Fruit fly (Drosophila melanogaster) whole organism, prepupa: ENCODE measurements around the gene CG17637.

ENCODE experiments used
- Blimp-1 ChIP-seq: fragments of 200-800 bp; sonication (Bioruptor generic); optimal IDR thresholded peaks from 3 replicates; lab custom pipeline; 2017; ENCODE audit warnings: missing biosample characterization, missing genetic modification characterization, mild to moderate bottlenecking, moderate library complexity, missing genetic modification reagents
- CG10631 ChIP-seq: fragments of 200-800 bp; sonication (Bioruptor generic); optimal IDR thresholded peaks from 2 replicates; lab custom pipeline; 2016; ENCODE audit warnings: missing biosample characterization, missing genetic modification characterization
- CG10669 ChIP-seq: fragments of 200-800 bp; sonication (Bioruptor generic); optimal IDR thresholded peaks from 3 replicates; lab custom pipeline; 2018; ENCODE audit warnings: missing biosample characterization, mild to moderate bottlenecking, missing genetic modification characterization, moderate library complexity
- CG11294 ChIP-seq: fragments of 200-800 bp; sonication (Bioruptor generic); IDR thresholded peaks from 2 replicates; pipeline ENCODE4 v1.3.6; 2022; ENCODE audit warnings: missing biosample characterization, missing genetic modification characterization
- CG15336 ChIP-seq: fragments of 200-800 bp; sonication (Bioruptor generic); IDR thresholded peaks from 2 replicates; pipeline ENCODE4 v1.3.6; 2022; ENCODE audit warnings: missing biosample characterization, missing genetic modification characterization
- CG1621 ChIP-seq: fragments of 200-800 bp; sonication (Bioruptor generic); optimal IDR thresholded peaks from 3 replicates; lab custom pipeline; 2018; ENCODE audit warnings: missing biosample characterization, mild to moderate bottlenecking, missing genetic modification characterization
- CG16779 ChIP-seq: fragments of 200-800 bp; sonication (Bioruptor generic); optimal IDR thresholded peaks from 3 replicates; lab custom pipeline; 2017; ENCODE audit warnings: missing biosample characterization, mild to moderate bottlenecking, missing genetic modification characterization
- CG31627 ChIP-seq: fragments of 200-800 bp; sonication (Bioruptor generic); optimal IDR thresholded peaks from 3 replicates; lab custom pipeline; 2016; ENCODE audit warnings: missing biosample characterization, missing genetic modification characterization
- CG32006 ChIP-seq: fragments of 200-800 bp; sonication (Bioruptor generic); optimal IDR thresholded peaks from 3 replicates; lab custom pipeline; 2017; ENCODE audit warnings: missing biosample characterization, mild to moderate bottlenecking, missing genetic modification characterization
- CG34406 ChIP-seq: fragments of 200-800 bp; sonication (Bioruptor generic); optimal IDR thresholded peaks from 3 replicates; lab custom pipeline; 2016; ENCODE audit warnings: missing biosample characterization, missing genetic modification characterization
- CG3919 ChIP-seq: fragments of 200-800 bp; sonication (Bioruptor generic); optimal IDR thresholded peaks from 3 replicates; lab custom pipeline; 2016; ENCODE audit warnings: missing biosample characterization, missing genetic modification characterization
- CG4318 ChIP-seq: fragments of 200-800 bp; sonication (Bioruptor generic); optimal IDR thresholded peaks from 3 replicates; lab custom pipeline; 2017; ENCODE audit warnings: missing biosample characterization, mild to moderate bottlenecking, missing genetic modification characterization
- CG6276 ChIP-seq: fragments of 200-800 bp; sonication (Bioruptor generic); optimal IDR thresholded peaks from 2 replicates; lab custom pipeline; 2017; ENCODE audit warnings: missing biosample characterization, mild to moderate bottlenecking, missing genetic modification characterization
- CG6792 ChIP-seq: fragments of 200-800 bp; sonication (Bioruptor generic); optimal IDR thresholded peaks from 3 replicates; lab custom pipeline; 2016; ENCODE audit warnings: missing biosample characterization, missing genetic modification characterization
- CG6808 ChIP-seq: fragments of 200-800 bp; sonication (Bioruptor generic); optimal IDR thresholded peaks from 3 replicates; lab custom pipeline; 2017; ENCODE audit warnings: missing biosample characterization, missing genetic modification characterization, mild to moderate bottlenecking, moderate library complexity, missing genetic modification reagents
- CG6854 ChIP-seq: fragments of 200-800 bp; sonication (Bioruptor generic); optimal IDR thresholded peaks from 2 replicates; lab custom pipeline; 2017; ENCODE audit warnings: missing biosample characterization, mild to moderate bottlenecking, missing genetic modification characterization
- CG8119 ChIP-seq: fragments of 200-800 bp; sonication (Bioruptor generic); IDR thresholded peaks from 3 replicates; pipeline ENCODE4 v1.3.6; 2022; ENCODE audit warnings: missing biosample characterization, missing genetic modification characterization
- CG8319 ChIP-seq: fragments of 200-800 bp; sonication (Bioruptor generic); optimal IDR thresholded peaks from 3 replicates; lab custom pipeline; 2016; ENCODE audit warnings: missing biosample characterization, missing genetic modification characterization
- CG8632 ChIP-seq: fragments of 200-800 bp; sonication (Bioruptor generic); optimal IDR thresholded peaks from 3 replicates; lab custom pipeline; 2016; ENCODE audit warnings: missing biosample characterization, missing genetic modification characterization
- CG9139 ChIP-seq: fragments of 200-800 bp; sonication (Bioruptor generic); optimal IDR thresholded peaks from 3 replicates; lab custom pipeline; 2017; ENCODE audit warnings: missing biosample characterization, mild to moderate bottlenecking, missing genetic modification characterization
- Eip78C ChIP-seq: fragments of 200-800 bp; sonication (Bioruptor generic); peaks from one replicate; lab custom pipeline; 2016; ENCODE audit warnings: missing biosample characterization, missing genetic modification characterization
- Eip93F ChIP-seq: fragments of 200-800 bp; sonication (Bioruptor generic); optimal IDR thresholded peaks from 2 replicates; lab custom pipeline; 2016; ENCODE audit warnings: missing biosample characterization, mild to moderate bottlenecking, missing genetic modification characterization
- Ets21C ChIP-seq: fragments of 200-800 bp; sonication (Bioruptor generic); optimal IDR thresholded peaks from 3 replicates; lab custom pipeline; 2016; ENCODE audit warnings: missing biosample characterization, missing genetic modification characterization
- Ets96B ChIP-seq: fragments of 200-800 bp; optimal IDR thresholded peaks from 2 replicates; lab custom pipeline; 2019; ENCODE audit warnings: missing biosample characterization, mild to moderate bottlenecking, missing genetic modification characterization, moderate library complexity
- Gug ChIP-seq: fragments of 200-800 bp; sonication (Bioruptor generic); IDR thresholded peaks from 2 replicates; pipeline ENCODE4 v1.3.6; 2022; ENCODE audit warnings: missing biosample characterization, missing genetic modification characterization
- Hr38 ChIP-seq: sonication (Bioruptor generic); optimal IDR thresholded peaks from 2 replicates; lab custom pipeline; 2016; ENCODE audit warnings: missing biosample characterization, missing genetic modification characterization
- Hr39 ChIP-seq: fragments of 200-800 bp; sonication (Bioruptor generic); optimal IDR thresholded peaks from 2 replicates; lab custom pipeline; 2016; ENCODE audit warnings: missing biosample characterization, missing genetic modification characterization
- Hr4 ChIP-seq: fragments of 200-800 bp; sonication (Bioruptor generic); optimal IDR thresholded peaks from 3 replicates; lab custom pipeline; 2016; ENCODE audit warnings: missing biosample characterization, missing genetic modification characterization
- Lpt ChIP-seq: fragments of 200-800 bp; sonication (Bioruptor generic); optimal IDR thresholded peaks from 3 replicates; lab custom pipeline; 2016; ENCODE audit warnings: missing biosample characterization, missing genetic modification characterization
- Met ChIP-seq: fragments of 200-800 bp; sonication (Bioruptor generic); optimal IDR thresholded peaks from 3 replicates; lab custom pipeline; 2016; ENCODE audit warnings: missing biosample characterization, missing genetic modification characterization
- OdsH ChIP-seq: fragments of 200-800 bp; sonication (Bioruptor generic); optimal IDR thresholded peaks from 3 replicates; lab custom pipeline; 2016; ENCODE audit warnings: missing biosample characterization, missing genetic modification characterization
- Smox ChIP-seq: fragments of 200-800 bp; sonication (Bioruptor generic); optimal IDR thresholded peaks from 3 replicates; lab custom pipeline; 2016; ENCODE audit warnings: missing biosample characterization, missing genetic modification characterization
- Sox102F ChIP-seq: fragments of 200-800 bp; sonication (Bioruptor generic); optimal IDR thresholded peaks from 2 replicates; lab custom pipeline; 2016; ENCODE audit warnings: missing biosample characterization, mild to moderate bottlenecking, missing genetic modification characterization
- Sox14 ChIP-seq: fragments of 200-800 bp; sonication (Bioruptor generic); optimal IDR thresholded peaks from 3 replicates; lab custom pipeline; 2016; ENCODE audit warnings: missing biosample characterization, missing genetic modification characterization
- achi ChIP-seq: fragments of 200-800 bp; sonication (Bioruptor generic); optimal IDR thresholded peaks from 3 replicates; lab custom pipeline; 2016; ENCODE audit warnings: missing biosample characterization, missing genetic modification characterization
- acj6 ChIP-seq: fragments of 200-800 bp; sonication (Bioruptor generic); optimal IDR thresholded peaks from 3 replicates; lab custom pipeline; 2016; ENCODE audit warnings: missing biosample characterization, missing genetic modification characterization
- dac ChIP-seq: fragments of 200-800 bp; sonication (Bioruptor generic); optimal IDR thresholded peaks from 2 replicates; lab custom pipeline; 2017; ENCODE audit warnings: missing biosample characterization, mild to moderate bottlenecking, missing genetic modification characterization
- dsx ChIP-seq: fragments of 200-800 bp; optimal IDR thresholded peaks from 3 replicates; lab custom pipeline; 2019; ENCODE audit warnings: missing biosample characterization, mild to moderate bottlenecking, missing genetic modification characterization, moderate library complexity; ENCODE audit not compliant: poor library complexity, severe bottlenecking
- esn ChIP-seq: fragments of 200-800 bp; sonication (Bioruptor generic); optimal IDR thresholded peaks from 2 replicates; lab custom pipeline; 2016; ENCODE audit warnings: missing biosample characterization, mild to moderate bottlenecking, missing genetic modification characterization, moderate library complexity
- fd59A ChIP-seq: fragments of 200-800 bp; sonication (Bioruptor generic); optimal IDR thresholded peaks from 2 replicates; lab custom pipeline; 2017; ENCODE audit warnings: missing biosample characterization, mild to moderate bottlenecking, missing genetic modification characterization, missing genetic modification reagents
- fd85E ChIP-seq: fragments of 200-800 bp; sonication (Bioruptor generic); optimal IDR thresholded peaks from 3 replicates; lab custom pipeline; 2016; ENCODE audit warnings: missing biosample characterization, missing genetic modification characterization
- fkh ChIP-seq: fragments of 200-800 bp; sonication (Bioruptor generic); optimal IDR thresholded peaks from 3 replicates; lab custom pipeline; 2017; ENCODE audit warnings: missing biosample characterization, mild to moderate bottlenecking, missing genetic modification characterization, moderate library complexity
- lz ChIP-seq: fragments of 200-800 bp; sonication (Bioruptor generic); optimal IDR thresholded peaks from 3 replicates; lab custom pipeline; 2016; ENCODE audit warnings: missing biosample characterization, missing genetic modification characterization
- net ChIP-seq: fragments of 200-800 bp; sonication (Bioruptor generic); optimal IDR thresholded peaks from 3 replicates; lab custom pipeline; 2016; ENCODE audit warnings: missing biosample characterization, missing genetic modification characterization
- pdm3 ChIP-seq: fragments of 200-800 bp; sonication (Bioruptor generic); optimal IDR thresholded peaks from 3 replicates; lab custom pipeline; 2016; ENCODE audit warnings: missing biosample characterization, missing genetic modification characterization
- spab ChIP-seq: fragments of 200-800 bp; sonication (Bioruptor generic); optimal IDR thresholded peaks from 2 replicates; lab custom pipeline; 2017; ENCODE audit warnings: missing biosample characterization, mild to moderate bottlenecking, missing genetic modification characterization, missing genetic modification reagents
- ss ChIP-seq, 2 experiments: fragments of 200-800 bp; sonication (Bioruptor generic); optimal IDR thresholded peaks; 2 replicates in 1 of 2; 3 replicates in 1 of 2; lab custom pipeline; 2017 to 2018; ENCODE audit warnings: mild to moderate bottlenecking in 2 of 2, missing biosample characterization in 2 of 2, missing genetic modification characterization in 2 of 2, moderate library complexity in 1 of 2
- svp ChIP-seq: fragments of 200-800 bp; sonication (Bioruptor generic); peaks from one replicate; lab custom pipeline; 2016; ENCODE audit warnings: missing biosample characterization, missing genetic modification characterization
- topi ChIP-seq: fragments of 200-800 bp; sonication (Bioruptor generic); optimal IDR thresholded peaks from 3 replicates; lab custom pipeline; 2016; ENCODE audit warnings: missing biosample characterization, missing genetic modification characterization
- vri ChIP-seq: fragments of 200-800 bp; sonication (Bioruptor generic); optimal IDR thresholded peaks from 3 replicates; lab custom pipeline; 2016; ENCODE audit warnings: missing biosample characterization, mild to moderate bottlenecking, missing genetic modification characterization

CG17637 gene

DNA sequence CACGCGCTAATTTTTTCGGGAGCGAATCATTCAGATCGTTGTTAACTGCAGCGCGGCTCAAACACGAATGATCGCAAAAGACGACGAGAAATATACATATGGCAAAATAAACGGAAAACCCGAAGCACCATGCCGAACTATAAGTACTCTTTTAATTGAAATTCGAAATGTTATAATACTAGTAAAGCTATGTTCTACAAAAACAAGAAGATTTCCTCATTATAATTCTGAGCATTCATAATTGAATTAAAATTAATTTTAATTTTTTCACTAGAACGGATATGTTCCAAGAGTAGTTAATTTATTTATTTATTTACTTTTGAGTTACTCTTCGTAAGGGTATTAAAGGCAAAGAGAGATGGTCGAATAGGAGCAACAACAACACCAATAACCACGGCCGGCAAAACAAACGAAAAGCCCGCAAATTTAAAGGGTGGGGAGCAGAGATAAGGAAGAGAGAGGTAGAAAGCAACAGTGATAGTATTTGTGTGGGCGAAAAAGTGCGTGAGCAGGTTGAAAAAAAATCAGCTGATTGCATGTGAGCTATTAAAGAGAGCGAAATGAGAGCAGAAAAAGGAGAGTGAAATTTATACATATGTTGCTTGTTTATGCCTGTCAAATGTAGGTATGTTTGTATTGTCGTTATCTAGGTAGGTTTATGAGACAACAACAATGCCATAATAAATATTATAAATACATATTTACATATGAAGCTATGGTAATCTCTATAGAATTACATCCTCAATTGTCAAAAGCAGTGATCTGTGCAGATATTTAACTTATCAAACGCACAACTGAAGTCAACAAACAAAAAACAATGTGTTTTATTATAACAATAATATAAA lies 10.3 kb upstream of the CG17637 start:
- TF ChIP-seq dsx (peak; percentile 87), Hr4 (peak; percentile 93), CG9139 (GFP tag; lab: Kevin White, UChicago) (peak; percentile 84), CG11294 (GFP tag; lab: Robert Waterston, UW) (peak; percentile 60), CG31627 (GFP tag; lab: Kevin White, UChicago) (peak; percentile 85), CG8319 (GFP tag; lab: Kevin White, UChicago) (peak; percentile 74), spab (peak; percentile 78), Hr39 (GFP tag; lab: Kevin White, UChicago) (peak; percentile 79), CG10669 (peak; percentile 83), Smox (peak; percentile 92), CG3919 (GFP tag; lab: Kevin White, UChicago) (peak; percentile 91), CG16779 (tag; lab: Kevin White, UChicago) (peak; percentile 83), pdm3 (GFP tag; lab: Kevin White, UChicago) (peak; percentile 89), CG6808 (GFP tag; lab: Kevin White, UChicago) (peak; percentile 80), CG6276 (GFP tag; lab: Kevin White, UChicago) (peak; percentile 90), CG4318 (GFP tag; lab: Kevin White, UChicago) (peak; percentile 68), topi (GFP tag; lab: Kevin White, UChicago) (peak; percentile 95), Eip93F (GFP tag; lab: Kevin White, UChicago) (peak; percentile 61), CG10631 (GFP tag; lab: Kevin White, UChicago) (peak; percentile 82), CG15336 (peak; percentile 97), Lpt (GFP tag; lab: Kevin White, UChicago) (peak; percentile 74), vri (GFP tag; lab: Kevin White, UChicago) (peak; percentile 86), CG8632 (peak; percentile 92), Sox102F (peak; percentile 92), dac (peak; percentile 47), Gug (GFP tag; lab: Robert Waterston, UW) (peak; percentile 74), esn (GFP tag; lab: Kevin White, UChicago) (peak; percentile 96), CG6792 (peak; percentile 93), achi (GFP tag; lab: Kevin White, UChicago) (peak; percentile 88), acj6 (peak; percentile 90), Met (peak; percentile 94), CG32006 (GFP tag; lab: Kevin White, UChicago) (peak; percentile 90), svp (GFP tag; lab: Kevin White, UChicago) (peak; percentile 97), Eip78C (peak; percentile 99), Ets96B (tag; lab: Kevin White, UChicago) (peak; percentile 85), Sox14 (peak; percentile 86), CG6854 (GFP tag; lab: Kevin White, UChicago) (peak; percentile 84), net (GFP tag; lab: Kevin White, UChicago) (peak; percentile 93), Hr38 (GFP tag; lab: Kevin White, UChicago) (no peak), CG34406 (GFP tag; lab: Kevin White, UChicago) (peak; percentile 95), CG1621 (tag; lab: Kevin White, UChicago) (no peak), ss (GFP tag; optimal IDR thresholded peaks at IDR 0.05; lab: Kevin White, UChicago) (peak; percentile 75 to 88), Ets21C (peak; percentile 80), Blimp-1 (GFP tag; lab: Kevin White, UChicago) (peak; percentile 75), OdsH (GFP tag; lab: Kevin White, UChicago) (peak; percentile 88), fd85E (GFP tag; lab: Kevin White, UChicago) (peak; percentile 41), lz (GFP tag; lab: Kevin White, UChicago) (peak; percentile 90), fkh (peak; percentile 76), fd59A (GFP tag; lab: Kevin White, UChicago) (peak; percentile 66), CG8119 (peak; percentile 95)
